Fruit fly (Drosophila melanogaster) whole organism, embryonic: ENCODE results near the gene Ir21a.

Source experiments
- CG10462 ChIP-seq: fragments of 200-800 bp; sonication (Bioruptor generic); optimal IDR thresholded peaks from 2 replicates; lab custom pipeline; 2016; ENCODE audit warnings: missing biosample characterization, missing genetic modification characterization
- CG12071 ChIP-seq: fragments of 200-800 bp; sonication (Bioruptor generic); optimal IDR thresholded peaks from 3 replicates; lab custom pipeline; 2018; ENCODE audit warnings: missing biosample characterization, mild to moderate bottlenecking, missing genetic modification characterization
- CG12236 ChIP-seq: fragments of 200-800 bp; sonication (Bioruptor generic); optimal IDR thresholded peaks from 2 replicates; lab custom pipeline; 2016; ENCODE audit warnings: missing biosample characterization, missing genetic modification characterization
- CG14710 ChIP-seq: fragments of 200-800 bp; sonication (Bioruptor generic); optimal IDR thresholded peaks from 3 replicates; lab custom pipeline; 2019; ENCODE audit warnings: missing biosample characterization, mild to moderate bottlenecking, missing genetic modification characterization, moderate library complexity
- CG14965 ChIP-seq: fragments of 200-800 bp; sonication (Bioruptor generic); optimal IDR thresholded peaks from 2 replicates; lab custom pipeline; 2016; ENCODE audit warnings: missing biosample characterization, missing genetic modification characterization, borderline replicate concordance
- CG15011 ChIP-seq: fragments of 200-800 bp; sonication (Bioruptor generic); optimal IDR thresholded peaks from 3 replicates; lab custom pipeline; 2018; ENCODE audit warnings: missing biosample characterization, mild to moderate bottlenecking, missing genetic modification characterization
- CG15073 ChIP-seq: fragments of 200-800 bp; sonication (Bioruptor generic); optimal IDR thresholded peaks from 2 replicates; lab custom pipeline; 2016; ENCODE audit warnings: missing biosample characterization, missing genetic modification characterization
- CG15601 ChIP-seq: fragments of 200-800 bp; sonication (Bioruptor generic); optimal IDR thresholded peaks from 3 replicates; lab custom pipeline; 2019; ENCODE audit warnings: missing biosample characterization, mild to moderate bottlenecking, missing genetic modification characterization, moderate library complexity
- CG1602 ChIP-seq: fragments of 200-800 bp; sonication (Bioruptor generic); optimal IDR thresholded peaks from 3 replicates; lab custom pipeline; 2016; ENCODE audit warnings: missing biosample characterization, missing genetic modification characterization
- CG17361 ChIP-seq: fragments of 200-800 bp; sonication (Bioruptor generic); IDR thresholded peaks from 3 replicates; pipeline ENCODE4 v1.3.6; 2022; ENCODE audit warnings: missing biosample characterization, missing genetic modification characterization
- CG17385 ChIP-seq: fragments of 200-800 bp; sonication (Bioruptor generic); optimal IDR thresholded peaks from 3 replicates; lab custom pipeline; 2018; ENCODE audit warnings: missing biosample characterization, mild to moderate bottlenecking, missing genetic modification characterization
- CG17612 ChIP-seq: fragments of 200-800 bp; sonication (Bioruptor generic); IDR thresholded peaks from 2 replicates; pipeline ENCODE4 v1.3.6; 2022; ENCODE audit warnings: missing biosample characterization, missing genetic modification characterization
- CG18476 ChIP-seq: fragments of 200-800 bp; sonication (Bioruptor generic); optimal IDR thresholded peaks from 2 replicates; lab custom pipeline; 2016; ENCODE audit warnings: missing biosample characterization, mild to moderate bottlenecking, missing genetic modification characterization
- CG18599 ChIP-seq: fragments of 200-800 bp; sonication (Bioruptor generic); optimal IDR thresholded peaks from 3 replicates; lab custom pipeline; 2017; ENCODE audit warnings: missing biosample characterization, missing genetic modification characterization, mild to moderate bottlenecking, moderate library complexity, missing genetic modification reagents
- CG34376 ChIP-seq: fragments of 200-800 bp; sonication (Bioruptor generic); optimal IDR thresholded peaks from 2 replicates; lab custom pipeline; 2018; ENCODE audit warnings: missing biosample characterization, mild to moderate bottlenecking, missing genetic modification characterization
- CG42726 ChIP-seq: fragments of 200-800 bp; sonication (Bioruptor generic); IDR thresholded peaks from 2 replicates; pipeline ENCODE4 v1.3.6; 2022; ENCODE audit warnings: missing biosample characterization, missing genetic modification characterization; ENCODE audit not compliant: partially characterized antibody
- CG4854 ChIP-seq: fragments of 200-800 bp; sonication (Bioruptor generic); optimal IDR thresholded peaks from 2 replicates; lab custom pipeline; 2016; ENCODE audit warnings: missing biosample characterization, missing genetic modification characterization, inconsistent platforms
- CG8089 ChIP-seq: fragments of 200-800 bp; sonication (Bioruptor generic); optimal IDR thresholded peaks from 3 replicates; lab custom pipeline; 2016; ENCODE audit warnings: missing biosample characterization, missing genetic modification characterization
- CG8290 ChIP-seq, 3 experiments: fragments of 200-800 bp; sonication (Bioruptor generic); optimal IDR thresholded peaks; 2 replicates each; lab custom pipeline; 2016 to 2019; ENCODE audit warnings: missing biosample characterization in 3 of 3, missing genetic modification characterization in 3 of 3, mild to moderate bottlenecking in 2 of 3, moderate library complexity in 1 of 3
- CG8359 ChIP-seq: fragments of 200-800 bp; sonication (Bioruptor generic); optimal IDR thresholded peaks from 2 replicates; lab custom pipeline; 2017; ENCODE audit warnings: missing biosample characterization, mild to moderate bottlenecking, missing genetic modification characterization, borderline replicate concordance
- CG9437 ChIP-seq: fragments of 200-800 bp; sonication (Bioruptor generic); optimal IDR thresholded peaks from 2 replicates; lab custom pipeline; 2018; ENCODE audit warnings: missing biosample characterization, mild to moderate bottlenecking, missing genetic modification characterization
- CHES-1-like ChIP-seq: fragments of 200-800 bp; sonication (Bioruptor generic); optimal IDR thresholded peaks from 2 replicates; lab custom pipeline; 2016; ENCODE audit warnings: missing biosample characterization, missing genetic modification characterization
- D19A ChIP-seq: fragments of 200-800 bp; optimal IDR thresholded peaks from 3 replicates; lab custom pipeline; 2019; ENCODE audit warnings: missing biosample characterization, mild to moderate bottlenecking, missing genetic modification characterization, moderate library complexity
- Dfd ChIP-seq, 2 experiments: fragments of >200 bp; optimal IDR thresholded peaks; 2 replicates each; lab custom pipeline; 2017; ENCODE audit warnings: missing biosample characterization in 2 of 2, missing genetic modification characterization in 2 of 2
- Hey ChIP-seq: fragments of 200-800 bp; sonication (Bioruptor generic); optimal IDR thresholded peaks from 3 replicates; lab custom pipeline; 2018; ENCODE audit warnings: missing biosample characterization, mild to moderate bottlenecking, missing genetic modification characterization
- HmgD ChIP-seq: fragments of 200-800 bp; sonication (Bioruptor generic); optimal IDR thresholded peaks from 3 replicates; lab custom pipeline; 2016; ENCODE audit warnings: missing biosample characterization, missing genetic modification characterization
- Hr51 ChIP-seq, 2 experiments: fragments of 200-800 bp; sonication (Bioruptor generic); optimal IDR thresholded peaks; 2 replicates in 1 of 2; 3 replicates in 1 of 2; lab custom pipeline; 2016 to 2018; ENCODE audit warnings: missing biosample characterization in 2 of 2, missing genetic modification characterization in 2 of 2, mild to moderate bottlenecking in 1 of 2, moderate library complexity in 1 of 2
- Jarid2 ChIP-seq: fragments of 200-800 bp; sonication (Bioruptor generic); optimal IDR thresholded peaks from 3 replicates; lab custom pipeline; 2017; ENCODE audit warnings: mild to moderate bottlenecking, missing biosample characterization, missing genetic modification reagents, missing genetic modification characterization
- Meics ChIP-seq: fragments of 200-800 bp; sonication (Bioruptor generic); optimal IDR thresholded peaks from 2 replicates; lab custom pipeline; 2017; ENCODE audit warnings: missing biosample characterization, mild to moderate bottlenecking, missing genetic modification characterization
- NFAT ChIP-seq: fragments of 200-800 bp; sonication (Bioruptor generic); IDR thresholded peaks from 2 replicates; pipeline ENCODE4 v1.3.6; 2022; ENCODE audit warnings: missing biosample characterization, missing genetic modification characterization
- Oaz ChIP-seq: fragments of 200-800 bp; sonication (Bioruptor generic); IDR thresholded peaks from 2 replicates; pipeline ENCODE4 v1.3.6; 2022; ENCODE audit warnings: missing biosample characterization, missing genetic modification characterization
- Sry-β ChIP-seq: fragments of 200-800 bp; sonication (Bioruptor generic); optimal IDR thresholded peaks from 2 replicates; lab custom pipeline; 2018; ENCODE audit warnings: missing biosample characterization, mild to moderate bottlenecking, missing genetic modification characterization, moderate library complexity
- fd3F ChIP-seq: fragments of 200-800 bp; sonication (Bioruptor generic); optimal IDR thresholded peaks from 2 replicates; lab custom pipeline; 2018; ENCODE audit warnings: missing biosample characterization, mild to moderate bottlenecking, missing genetic modification characterization, moderate library complexity
- gsb ChIP-seq: fragments of 200-800 bp; sonication (Bioruptor generic); IDR thresholded peaks from 2 replicates; pipeline ENCODE4 v1.3.6; 2022; ENCODE audit warnings: missing biosample characterization, missing genetic modification characterization
- lbe ChIP-seq: fragments of 200-800 bp; sonication (Bioruptor generic); optimal IDR thresholded peaks from 2 replicates; lab custom pipeline; 2016; ENCODE audit warnings: missing biosample characterization, mild to moderate bottlenecking, missing genetic modification characterization
- lilli ChIP-seq: fragments of 200-800 bp; sonication (Bioruptor generic); optimal IDR thresholded peaks from 3 replicates; lab custom pipeline; 2016; ENCODE audit warnings: missing biosample characterization, missing genetic modification characterization
- luna ChIP-seq: fragments of 200-800 bp; sonication (Bioruptor generic); optimal IDR thresholded peaks from 2 replicates; lab custom pipeline; 2016; ENCODE audit warnings: missing biosample characterization, missing genetic modification characterization
- p53 ChIP-seq: fragments of 200-800 bp; sonication (Bioruptor generic); optimal IDR thresholded peaks from 2 replicates; lab custom pipeline; 2016; ENCODE audit warnings: missing biosample characterization, missing genetic modification characterization
- pros ChIP-seq: fragments of 200-800 bp; sonication (Bioruptor generic); optimal IDR thresholded peaks from 3 replicates; lab custom pipeline; 2019; ENCODE audit warnings: missing biosample characterization, mild to moderate bottlenecking, missing genetic modification characterization, moderate library complexity
- run ChIP-seq: fragments of 200-800 bp; sonication (Bioruptor generic); optimal IDR thresholded peaks from 3 replicates; lab custom pipeline; 2018; ENCODE audit warnings: missing biosample characterization, mild to moderate bottlenecking, missing genetic modification characterization
- sc ChIP-seq, 3 experiments: fragments of >200 bp in 2 of 3; fragments of 200-800 bp in 1 of 3; sonication (Bioruptor generic) in 1 of 3; optimal IDR thresholded peaks; 2 replicates in 2 of 3; 3 replicates in 1 of 3; lab custom pipeline; 2017; ENCODE audit warnings: mild to moderate bottlenecking in 1 of 3, missing biosample characterization in 1 of 3, missing genetic modification characterization in 1 of 3, missing genetic modification reagents in 1 of 3
- sna ChIP-seq: fragments of 200-800 bp; sonication (Bioruptor generic); IDR thresholded peaks from 2 replicates; pipeline ENCODE4 v1.3.6; 2022; ENCODE audit warnings: missing biosample characterization, missing genetic modification characterization; ENCODE audit not compliant: partially characterized antibody
- stwl ChIP-seq: fragments of 200-800 bp; sonication (Bioruptor generic); optimal IDR thresholded peaks from 3 replicates; lab custom pipeline; 2018; ENCODE audit warnings: missing biosample characterization, mild to moderate bottlenecking, missing genetic modification characterization, moderate library complexity
- tin ChIP-seq: fragments of 200-800 bp; sonication (Bioruptor generic); optimal IDR thresholded peaks from 3 replicates; lab custom pipeline; 2016; ENCODE audit warnings: missing biosample characterization, missing genetic modification characterization

Gene Ir21a

DNA sequence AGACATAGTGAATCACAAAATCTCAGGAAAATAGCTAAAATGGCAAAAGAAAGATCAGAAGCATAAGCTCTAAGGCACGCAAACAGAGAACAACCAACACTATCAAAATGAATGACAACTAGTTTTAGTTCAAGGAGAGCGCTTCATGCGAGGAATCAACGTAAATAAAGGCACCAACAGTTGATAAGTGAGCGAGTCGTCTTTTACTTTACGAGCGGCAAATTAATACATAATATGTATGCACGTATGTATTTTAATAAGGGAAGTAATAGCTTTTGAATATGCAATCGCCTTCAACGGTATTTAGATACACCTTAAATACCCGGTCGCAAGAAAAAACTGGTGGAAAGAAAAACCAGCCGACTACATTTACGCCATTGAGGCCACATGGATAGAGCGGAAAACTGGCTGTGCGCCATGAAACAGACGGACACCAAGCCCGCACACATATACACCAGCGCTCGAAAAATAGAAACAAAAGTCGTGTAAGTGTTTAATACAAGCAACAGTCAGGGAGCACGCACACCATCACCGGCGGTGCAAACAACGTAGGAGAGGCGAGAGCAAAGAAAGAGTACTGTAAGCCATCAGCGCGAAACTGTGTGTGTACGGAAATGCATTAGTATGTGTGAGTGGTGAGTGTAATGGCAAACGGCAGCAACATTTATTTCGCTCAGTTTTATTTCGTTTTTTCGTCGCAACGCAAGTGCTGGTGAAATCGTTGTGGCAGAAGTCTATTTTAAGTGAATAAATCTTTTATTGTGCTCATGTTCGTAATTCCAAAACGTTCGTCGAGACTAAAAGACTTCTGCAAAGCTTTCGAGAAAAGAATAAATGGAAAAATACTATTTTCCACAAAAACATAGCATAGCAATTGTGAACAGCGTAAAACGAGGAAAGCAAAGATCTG, 41.7 kb upstream of the Ir21a start, which contains the start of gene dbr (continued):
- TF ChIP-seq CHES-1-like (GFP tag; lab: Kevin White, UChicago) (no peak), CG34376 (GFP tag; lab: Kevin White, UChicago) (peak; percentile 59), stwl (no peak), CG10462 (GFP tag; lab: Kevin White, UChicago) (no peak), luna (GFP tag; lab: Kevin White, UChicago) (no peak), CG17385 (GFP tag; lab: Kevin White, UChicago) (peak; percentile 18)

DNA sequence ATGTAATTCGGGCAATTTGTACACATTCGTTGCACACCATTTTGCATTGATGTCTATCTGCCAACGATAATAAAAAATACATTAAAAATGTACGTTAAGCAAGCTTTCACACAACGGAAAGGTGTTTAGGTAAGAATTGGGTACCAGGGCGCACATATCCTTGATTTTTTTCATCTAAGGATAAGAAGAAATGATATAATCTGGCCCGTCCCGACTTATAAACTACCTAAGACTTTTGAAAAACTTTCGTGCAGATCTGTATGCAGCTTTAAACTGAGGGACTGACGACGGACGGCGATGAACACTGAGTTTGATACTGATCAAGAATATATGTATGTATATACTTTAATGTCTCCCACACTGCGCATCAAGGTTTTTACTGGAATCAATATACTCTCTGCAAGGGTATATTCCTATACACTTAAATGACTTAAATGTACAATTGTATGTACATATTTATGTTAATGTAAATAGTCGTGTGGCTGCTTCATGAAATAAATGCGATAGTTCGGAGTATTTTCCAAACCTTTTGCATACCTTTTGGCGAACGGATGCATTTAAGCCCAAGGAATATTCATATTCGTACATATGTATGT, 40.5 kb upstream of the Ir21a start, which contains the start of gene Cda5:
Gene Cda5 (minus strand): TSS at position 51 of the 596 bp plus-strand sequence.
- no peak for TF ChIP-seq CG18599 (GFP tag; lab: Kevin White, UChicago)
- no peak for TF ChIP-seq CG15601 (tag; lab: Kevin White, UChicago)
- TF ChIP-seq Sry-β (GFP tag; lab: Kevin White, UChicago) = no peak
- TF ChIP-seq Meics (GFP tag; lab: Kevin White, UChicago) = no peak
- TF ChIP-seq CG10462 (GFP tag; lab: Kevin White, UChicago) = no peak
- no peak for TF ChIP-seq Dfd (GFP tag; optimal IDR thresholded peaks at IDR 0.05; lab: Kevin White, UChicago)
- no peak for TF ChIP-seq CG1602 (GFP tag; lab: Kevin White, UChicago)
- no peak for TF ChIP-seq CG15073 (GFP tag; lab: Kevin White, UChicago)
- TF ChIP-seq D19A (tag; lab: Kevin White, UChicago) = peak; percentile 85
- no peak for TF ChIP-seq Hr51 (GFP tag; optimal IDR thresholded peaks at IDR 0.05; lab: Kevin White, UChicago)
- no peak for TF ChIP-seq luna (GFP tag; lab: Kevin White, UChicago)
- TF ChIP-seq CG12071 (GFP tag; lab: Kevin White, UChicago) = no peak
- no peak for TF ChIP-seq CG8089 (GFP tag; lab: Kevin White, UChicago)
- TF ChIP-seq CG8290 (GFP tag; optimal IDR thresholded peaks at IDR 0.05; lab: Kevin White, UChicago) = no peak
- TF ChIP-seq CG8290 (tag; optimal IDR thresholded peaks at IDR 0.05; lab: Kevin White, UChicago) = peak in 1 of 2 experiments; percentile 15
- no peak for TF ChIP-seq CG17612 (GFP tag; lab: Robert Waterston, UW)
- TF ChIP-seq sc (optimal IDR thresholded peaks at IDR 0.05; lab: Kevin White, UChicago) = no peak
- TF ChIP-seq sc (GFP tag; optimal IDR thresholded peaks at IDR 0.05; lab: Kevin White, UChicago) = no peak
- no peak for TF ChIP-seq fd3F (GFP tag; lab: Kevin White, UChicago)
- no peak for TF ChIP-seq p53 (GFP tag; lab: Kevin White, UChicago)
- TF ChIP-seq CG15011 (GFP tag; lab: Kevin White, UChicago) = no peak
- TF ChIP-seq pros (GFP tag; lab: Kevin White, UChicago) = no peak
- no peak for TF ChIP-seq CG17361 (GFP tag; lab: Robert Waterston, UW)
- TF ChIP-seq Oaz (GFP tag; lab: Robert Waterston, UW) = no peak
- no peak for TF ChIP-seq CG8359 (GFP tag; lab: Kevin White, UChicago)
- TF ChIP-seq HmgD = no peak
- no peak for TF ChIP-seq gsb (GFP tag; lab: Robert Waterston, UW)
- TF ChIP-seq run = no peak
- no peak for TF ChIP-seq lilli
- TF ChIP-seq CG14710 (tag; lab: Kevin White, UChicago) = no peak
- TF ChIP-seq sna = 0 out of 2 replicates have a peak, but pooled peaks have one; percentile 18
- TF ChIP-seq CG14965 (GFP tag; lab: Kevin White, UChicago) = no peak
- TF ChIP-seq Jarid2 (GFP tag; lab: Kevin White, UChicago) = no peak
- TF ChIP-seq NFAT (GFP tag; lab: Robert Waterston, UW) = no peak
- TF ChIP-seq CG9437 (GFP tag; lab: Kevin White, UChicago) = no peak
- TF ChIP-seq CG18476 (GFP tag; lab: Kevin White, UChicago) = no peak
- no peak for TF ChIP-seq CG4854 (GFP tag; lab: Kevin White, UChicago)
- no peak for TF ChIP-seq lbe (GFP tag; lab: Kevin White, UChicago)
- TF ChIP-seq tin = no peak
- TF ChIP-seq Hey (tag; lab: Kevin White, UChicago) = no peak
- TF ChIP-seq CG42726 (GFP tag; lab: Robert Waterston, UW) = no peak
- no peak for TF ChIP-seq CG12236 (GFP tag; lab: Kevin White, UChicago)
